Worm (Caenorhabditis elegans) whole organism, young adult: ENCODE measurements around the gene K12G11.6.

Experiments
- B0336.3 ChIP-seq: fragments of 200-800 bp; sonication (Bioruptor generic); IDR thresholded peaks from 2 replicates; pipeline ENCODE4 v1.3.6; 2022; ENCODE audit warnings: missing genetic modification characterization, missing compliant biosample characterization
- C06A6.2 ChIP-seq: fragments of 200-800 bp; sonication (Bioruptor generic); conservative IDR thresholded peaks from 2 replicates; pipeline ENCODE4 v1.3.6; 2022; ENCODE audit warnings: missing genetic modification characterization, missing compliant biosample characterization
- D2030.7 ChIP-seq: fragments of 200-800 bp; sonication (Bioruptor generic); IDR thresholded peaks from 2 replicates; pipeline ENCODE4 v1.3.6; 2022; ENCODE audit warnings: missing genetic modification reagents, missing genetic modification characterization, missing compliant biosample characterization
- F10E7.11 ChIP-seq: sonication (generic microtip); optimal IDR thresholded peaks from 2 replicates; lab custom pipeline; 2017; ENCODE audit warnings: mild to moderate bottlenecking, missing genetic modification characterization, moderate library complexity, missing compliant biosample characterization
- F33H1.4 ChIP-seq: fragments of 200-800 bp; sonication (Bioruptor generic); IDR thresholded peaks from 2 replicates; pipeline ENCODE4 v1.3.6; 2022; ENCODE audit warnings: missing genetic modification reagents, missing genetic modification characterization, missing compliant biosample characterization
- F37B4.10 ChIP-seq: fragments of 200-800 bp; sonication (Bioruptor generic); IDR thresholded peaks from 2 replicates; pipeline ENCODE4 v1.3.6; 2022; ENCODE audit warnings: missing genetic modification characterization, missing compliant biosample characterization
- F57A8.1 ChIP-seq: fragments of 200-800 bp; sonication (Bioruptor generic); optimal IDR thresholded peaks from 2 replicates; lab custom pipeline; 2018; ENCODE audit warnings: mild to moderate bottlenecking, missing genetic modification characterization, moderate library complexity, missing compliant biosample characterization
- F57C9.4 ChIP-seq: sonication (generic microtip); optimal IDR thresholded peaks from 2 replicates; lab custom pipeline; 2017; ENCODE audit warnings: mild to moderate bottlenecking, missing genetic modification characterization, missing compliant biosample characterization
- Y95B8A.8 ChIP-seq: fragments of 200-800 bp; sonication (Bioruptor generic); IDR thresholded peaks from 2 replicates; pipeline ENCODE4 v1.3.6; 2022; ENCODE audit warnings: missing genetic modification reagents, missing genetic modification characterization, missing compliant biosample characterization
- ama-1 ChIP-seq, 3 experiments: fragments of 150-350 bp in 1 of 3; sonication (generic microtip) in 2 of 3; optimal IDR thresholded peaks; 2 replicates each; lab custom pipeline; 2014 to 2018; ENCODE audit warnings: missing biosample characterization in 2 of 3, missing genetic modification characterization in 2 of 3, missing genetic modification reagents in 2 of 3
- aptf-2 ChIP-seq: fragments of 200-800 bp; sonication (Bioruptor generic); conservative IDR thresholded peaks from 2 replicates; pipeline ENCODE4 v1.3.6; 2022; ENCODE audit warnings: missing genetic modification reagents, missing genetic modification characterization, missing compliant biosample characterization
- ceh-40 ChIP-seq: fragments of 200-800 bp; sonication (Bioruptor generic); IDR thresholded peaks from 2 replicates; pipeline ENCODE4 v1.3.6; 2022; ENCODE audit warnings: missing genetic modification characterization, missing compliant biosample characterization
- ceh-58 ChIP-seq: fragments of 200-800 bp; sonication (Bioruptor generic); IDR thresholded peaks from 2 replicates; pipeline ENCODE4 v1.3.6; 2022; ENCODE audit warnings: missing genetic modification characterization, missing compliant biosample characterization
- ceh-91 ChIP-seq: fragments of 200-800 bp; sonication (Bioruptor generic); IDR thresholded peaks from 2 replicates; pipeline ENCODE4 v1.3.6; 2022; ENCODE audit warnings: missing genetic modification reagents, missing genetic modification characterization, missing compliant biosample characterization
- chd-7 ChIP-seq: sonication (generic microtip); optimal IDR thresholded peaks from 2 replicates; lab custom pipeline; 2016; ENCODE audit warnings: mild to moderate bottlenecking, missing genetic modification characterization, moderate library complexity, missing compliant biosample characterization
- die-1 ChIP-seq: sonication (generic microtip); optimal IDR thresholded peaks from 2 replicates; lab custom pipeline; 2016; ENCODE audit warnings: missing genotype, mild to moderate bottlenecking, missing genetic modification characterization, missing compliant biosample characterization
- dox-1 ChIP-seq: fragments of 200-800 bp; sonication (Bioruptor generic); IDR thresholded peaks from 2 replicates; pipeline ENCODE4 v1.3.6; 2022; ENCODE audit warnings: missing genetic modification reagents, missing genetic modification characterization, missing compliant biosample characterization
- dpl-1 ChIP-seq: fragments of 150-350 bp; optimal IDR thresholded peaks from 2 replicates; lab custom pipeline; 2014; ENCODE audit warnings: missing biosample characterization, missing genetic modification reagents, missing genetic modification characterization
- ets-4 ChIP-seq: fragments of 200-800 bp; sonication (Bioruptor generic); optimal IDR thresholded peaks from 2 replicates; lab custom pipeline; 2018; ENCODE audit warnings: mild to moderate bottlenecking, missing genetic modification characterization, missing compliant biosample characterization
- hlh-12 ChIP-seq: sonication (generic microtip); optimal IDR thresholded peaks from 2 replicates; lab custom pipeline; 2016; ENCODE audit warnings: missing genetic modification characterization, missing compliant biosample characterization
- hmg-20 ChIP-seq: fragments of 200-800 bp; sonication (Bioruptor generic); IDR thresholded peaks from 2 replicates; pipeline ENCODE4 v1.3.6; 2022; ENCODE audit warnings: missing genetic modification reagents, missing genetic modification characterization, missing compliant biosample characterization
- let-526 ChIP-seq: fragments of 200-800 bp; sonication (Bioruptor generic); IDR thresholded peaks from 2 replicates; pipeline ENCODE4 v1.3.6; 2022; ENCODE audit warnings: missing genetic modification reagents, missing genetic modification characterization, missing compliant biosample characterization
- let-607 ChIP-seq, 2 experiments: fragments of 200-800 bp in 1 of 2; sonication (Bioruptor generic) in 1 of 2; sonication (generic microtip) in 1 of 2; optimal IDR thresholded peaks; 2 replicates each; lab custom pipeline; 2016 to 2018; ENCODE audit warnings: mild to moderate bottlenecking in 2 of 2, missing compliant biosample characterization in 2 of 2, missing genetic modification characterization in 2 of 2, moderate library complexity in 2 of 2, missing genotype in 1 of 2
- lin-35 ChIP-seq, 3 experiments: fragments of 150-350 bp in 2 of 3; sonication (generic microtip) in 1 of 3; optimal IDR thresholded peaks; 2 replicates each; lab custom pipeline; 2014 to 2018; ENCODE audit warnings: missing biosample characterization in 3 of 3, missing genetic modification characterization in 3 of 3, missing genetic modification reagents in 3 of 3
- lin-54 ChIP-seq: fragments of 200-800 bp; sonication (Bioruptor generic); optimal IDR thresholded peaks from 2 replicates; lab custom pipeline; 2018; ENCODE audit warnings: mild to moderate bottlenecking, missing genetic modification characterization, missing compliant biosample characterization
- madf-3 ChIP-seq: fragments of 200-800 bp; sonication (Bioruptor generic); IDR thresholded peaks from 2 replicates; pipeline ENCODE4 v1.3.6; 2022; ENCODE audit warnings: missing genetic modification reagents, missing genetic modification characterization, missing compliant biosample characterization
- mel-28 ChIP-seq: sonication (generic microtip); optimal IDR thresholded peaks from 2 replicates; lab custom pipeline; 2016; ENCODE audit warnings: borderline replicate concordance, mild to moderate bottlenecking, missing genetic modification characterization, missing compliant biosample characterization
- nfya-1 ChIP-seq: sonication (generic microtip); optimal IDR thresholded peaks from 2 replicates; lab custom pipeline; 2017; ENCODE audit warnings: antibody characterized with exemption, missing compliant biosample characterization, missing genetic modification characterization, borderline replicate concordance; ENCODE audit not compliant: insufficient read depth
- nhr-90 ChIP-seq: sonication (generic microtip); optimal IDR thresholded peaks from 2 replicates; lab custom pipeline; 2016; ENCODE audit warnings: missing genotype, mild to moderate bottlenecking, missing genetic modification characterization, missing compliant biosample characterization
- snpc-4 ChIP-seq, 5 experiments: fragments of 150-350 bp in 1 of 5; sonication (generic microtip) in 4 of 5; optimal IDR thresholded peaks; 2 replicates each; lab custom pipeline; 2014 to 2018; ENCODE audit warnings: missing genetic modification characterization in 5 of 5, missing biosample characterization in 3 of 5, antibody characterized with exemption in 2 of 5, mild to moderate bottlenecking in 2 of 5, missing compliant biosample characterization in 2 of 5, missing genotype in 2 of 5, moderate library complexity in 2 of 5, missing genetic modification reagents in 1 of 5
- somi-1 ChIP-seq: fragments of 200-800 bp; sonication (Bioruptor generic); optimal IDR thresholded peaks from 2 replicates; lab custom pipeline; 2018; ENCODE audit warnings: mild to moderate bottlenecking, missing genetic modification characterization, missing compliant biosample characterization
- tbx-9 ChIP-seq: sonication (generic microtip); optimal IDR thresholded peaks from 2 replicates; lab custom pipeline; 2016; ENCODE audit warnings: borderline replicate concordance, missing genetic modification characterization, inconsistent platforms, missing compliant biosample characterization
- xnd-1 ChIP-seq: sonication (generic microtip); optimal IDR thresholded peaks from 2 replicates; lab custom pipeline; 2016; ENCODE audit warnings: missing genotype, missing genetic modification reagents, missing genetic modification characterization, missing compliant biosample characterization
- zim-3 ChIP-seq: sonication (generic microtip); optimal IDR thresholded peaks from 2 replicates; lab custom pipeline; 2017; ENCODE audit warnings: mild to moderate bottlenecking, missing genetic modification characterization, moderate library complexity, missing compliant biosample characterization
- ztf-22 ChIP-seq: fragments of 200-800 bp; sonication (Bioruptor generic); optimal IDR thresholded peaks from 2 replicates; lab custom pipeline; 2018; ENCODE audit warnings: mild to moderate bottlenecking, missing genetic modification characterization, moderate library complexity, missing compliant biosample characterization
- ztf-26 ChIP-seq: sonication (generic microtip); optimal IDR thresholded peaks from 2 replicates; lab custom pipeline; 2017; ENCODE audit warnings: missing genetic modification characterization, missing compliant biosample characterization
- ztf-28 ChIP-seq: fragments of 200-800 bp; sonication (Bioruptor generic); IDR thresholded peaks from 2 replicates; pipeline ENCODE4 v1.3.6; 2022; ENCODE audit warnings: missing genetic modification reagents, missing genetic modification characterization, missing compliant biosample characterization
- ztf-3 ChIP-seq: fragments of 200-800 bp; sonication (Bioruptor generic); optimal IDR thresholded peaks from 2 replicates; lab custom pipeline; 2018; ENCODE audit warnings: mild to moderate bottlenecking, missing genetic modification characterization, missing compliant biosample characterization

K12G11.6 gene

DNA sequence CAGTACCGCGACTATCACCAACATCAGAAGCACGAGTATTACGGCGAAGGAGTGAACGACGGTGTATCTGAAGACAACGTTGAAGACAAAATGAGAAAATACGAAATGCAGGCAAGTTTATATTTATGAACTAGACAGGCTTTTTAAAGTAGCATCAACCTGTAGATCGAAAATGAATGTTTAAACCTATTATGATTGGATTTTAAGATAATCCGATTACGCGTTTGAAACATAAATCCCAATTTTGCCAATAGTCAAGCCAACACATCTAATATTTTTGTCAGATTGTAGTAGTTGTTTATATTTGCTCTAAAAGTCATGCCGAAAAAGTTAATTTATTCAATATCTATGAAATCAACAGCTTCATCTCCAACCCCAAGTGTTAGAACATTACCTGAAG, 7.1 kb downstream of the K12G11.6 start:
- TF ChIP-seq zim-3 (tag; lab: Kevin White, UChicago) (no peak), tbx-9 (tag; lab: Kevin White, UChicago) (no peak), ama-1 (optimal IDR thresholded peaks at IDR 0.05; lab: Kevin White, UChicago) (no peak), ama-1 (GFP tag; optimal IDR thresholded peaks at IDR 0.05; lab: Kevin White, UChicago) (no peak), B0336.3 (GFP tag; lab: Robert Waterston, UW) (no peak), F57C9.4 (tag; lab: Kevin White, UChicago) (no peak), ztf-22 (GFP tag; lab: Kevin White, UChicago) (no peak), F37B4.10 (GFP tag; lab: Robert Waterston, UW) (no peak), F33H1.4 (no peak), xnd-1 (tag; lab: Kevin White, UChicago) (no peak), snpc-4 (GFP tag; optimal IDR thresholded peaks at IDR 0.05; lab: Kevin White, UChicago) (no peak), snpc-4 (tag; optimal IDR thresholded peaks at IDR 0.05; lab: Kevin White, UChicago) (no peak), madf-3 (GFP tag; lab: Robert Waterston, UW) (no peak), dpl-1 (no peak), nhr-90 (tag; lab: Kevin White, UChicago) (no peak), let-607 (tag; optimal IDR thresholded peaks at IDR 0.05; lab: Kevin White, UChicago) (no peak), nfya-1 (tag; lab: Kevin White, UChicago) (no peak), dox-1 (no peak), ets-4 (GFP tag; lab: Kevin White, UChicago) (no peak), aptf-2 (no peak), ceh-40 (GFP tag; lab: Robert Waterston, UW) (no peak), C06A6.2 (GFP tag; lab: Robert Waterston, UW) (no peak)

DNA sequence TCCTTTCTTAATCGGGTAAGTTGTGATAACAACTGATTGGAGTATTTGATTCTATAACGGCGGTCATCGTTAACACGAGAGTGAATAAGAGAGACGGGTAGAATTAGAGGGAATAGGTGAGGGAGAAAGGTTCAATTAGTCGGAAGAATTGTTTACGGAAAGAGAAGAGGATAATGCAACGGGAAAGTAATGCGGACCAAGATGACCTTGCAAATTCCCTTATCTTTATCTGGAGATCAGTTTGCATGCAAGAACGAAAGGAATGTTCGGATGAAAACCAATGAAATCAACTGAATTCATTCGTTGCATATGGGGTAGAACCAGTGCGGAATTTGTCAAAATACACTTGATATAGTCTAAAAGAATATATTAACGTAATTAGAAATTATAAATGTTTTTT, 8.0 kb downstream of the K12G11.6 start:
- no peak for TF ChIP-seq lin-35 (GFP tag; optimal IDR thresholded peaks at IDR 0.05; lab: Kevin White, UChicago)
- TF ChIP-seq ceh-91 (GFP tag; lab: Robert Waterston, UW): no peak
- TF ChIP-seq ceh-58 (GFP tag; lab: Robert Waterston, UW): no peak
- no peak for TF ChIP-seq F10E7.11
- TF ChIP-seq F57A8.1 (GFP tag; lab: Kevin White, UChicago): no peak
- TF ChIP-seq ztf-28 (GFP tag; lab: Robert Waterston, UW): no peak
- no peak for TF ChIP-seq ztf-22 (GFP tag; lab: Kevin White, UChicago)
- no peak for TF ChIP-seq ztf-3 (GFP tag; lab: Kevin White, UChicago)
- no peak for TF ChIP-seq zim-3 (tag; lab: Kevin White, UChicago)
- TF ChIP-seq, all 124 proteins: peak for 0

DNA sequence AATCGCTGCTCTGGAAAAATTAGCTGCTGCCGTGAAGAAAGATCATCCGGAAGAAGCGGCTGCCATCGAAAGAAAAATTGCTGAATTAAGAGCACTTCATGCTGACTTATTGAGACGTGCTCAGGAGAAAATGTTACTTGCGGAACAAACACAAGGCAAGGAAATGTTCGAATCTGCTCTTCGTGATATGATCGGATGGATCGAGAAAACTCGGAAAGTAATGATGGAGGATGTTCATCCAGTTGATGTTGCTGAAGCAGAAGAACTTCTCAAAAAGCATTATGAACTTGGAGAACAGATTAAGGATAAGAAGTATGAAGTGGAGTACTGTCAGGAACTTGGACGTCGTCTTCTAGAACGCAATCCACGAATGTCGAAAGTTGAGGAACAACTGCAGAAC, 11.8 kb downstream of the K12G11.6 start:
- TF ChIP-seq hlh-12 (no peak), Y95B8A.8 (GFP tag; lab: Robert Waterston, UW) (no peak), F33H1.4 (no peak), let-607 (tag; optimal IDR thresholded peaks at IDR 0.05; lab: Kevin White, UChicago) (no peak), chd-7 (tag; lab: Kevin White, UChicago) (no peak), D2030.7 (GFP tag; lab: Robert Waterston, UW) (no peak), dox-1 (no peak), ztf-26 (tag; lab: Kevin White, UChicago) (no peak), let-526 (GFP tag; lab: Robert Waterston, UW) (no peak), dpl-1 (no peak), hmg-20 (no peak), mel-28 (tag; lab: Kevin White, UChicago) (no peak), somi-1 (GFP tag; lab: Kevin White, UChicago) (no peak), snpc-4 (GFP tag; optimal IDR thresholded peaks at IDR 0.05; lab: Kevin White, UChicago) (no peak), snpc-4 (tag; optimal IDR thresholded peaks at IDR 0.05; lab: Kevin White, UChicago) (no peak), lin-54 (GFP tag; lab: Kevin White, UChicago) (no peak), die-1 (tag; lab: Kevin White, UChicago) (no peak)
